Fruit fly (Drosophila melanogaster): ENCODE results near the gene Sox21b.
A peak's percentile ranks its signal among the peaks of the same experiment; 100 is the strongest.

Gene Sox21b

DNA sequence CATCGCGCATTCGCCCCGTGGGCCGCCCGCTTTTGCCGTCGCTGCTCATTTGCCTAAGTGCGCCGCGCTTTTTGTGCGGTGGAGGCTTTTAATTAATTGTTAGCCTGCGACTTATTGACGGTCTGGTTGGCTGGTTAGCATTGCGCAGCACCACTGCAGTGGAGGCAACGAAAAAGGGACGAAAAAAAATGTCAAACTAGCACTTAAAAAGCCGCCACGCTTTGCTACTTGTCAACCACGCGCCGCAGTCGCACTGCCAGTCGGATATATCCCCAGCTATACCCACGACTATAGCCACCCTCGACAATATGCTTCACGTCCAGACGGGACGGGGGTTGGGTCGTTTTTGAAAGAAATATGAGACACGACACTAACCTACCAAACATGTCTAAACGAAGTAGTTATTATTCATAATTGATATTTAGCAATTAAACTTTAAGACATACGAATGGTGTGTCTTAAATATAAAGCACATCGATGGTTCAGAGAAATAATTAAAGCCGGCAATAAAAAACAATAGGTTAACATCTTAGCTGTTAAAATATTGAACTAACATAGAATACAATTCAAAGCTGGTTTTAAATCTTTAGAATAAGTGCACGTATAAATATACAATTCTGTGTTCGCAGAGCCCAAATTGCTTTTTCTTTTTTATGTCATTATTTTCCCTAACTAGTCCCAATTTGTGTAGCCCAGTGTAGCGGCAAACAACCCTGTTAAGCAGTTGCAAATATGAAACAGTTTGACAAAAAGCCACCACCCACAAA lies 41.2 kb upstream of the Sox21b start (continued):
- TF ChIP-seq fd102C (GFP tag; optimal IDR thresholded peaks at IDR 0.05) (no peak), eyg (GFP tag; optimal IDR thresholded peaks at IDR 0.05) (no peak), Mad (GFP tag; optimal IDR thresholded peaks at IDR 0.05) (no peak), ATbp (GFP tag; optimal IDR thresholded peaks at IDR 0.05) (peak; percentile 9), Ssrp (tag; optimal IDR thresholded peaks at IDR 0.05) (peak; percentile 52), Max (GFP tag; optimal IDR thresholded peaks at IDR 0.05) (no peak), fu2 (GFP tag; optimal IDR thresholded peaks at IDR 0.05) (no peak), Eip74EF (GFP tag; optimal IDR thresholded peaks at IDR 0.05) (peak in 1 of 2 experiments; percentile 26), hkb (optimal IDR thresholded peaks at IDR 0.05) (no peak), hkb (GFP tag; IDR thresholded peaks at IDR 0.05) (no peak), CG10147 (GFP tag; optimal IDR thresholded peaks at IDR 0.05) (peak; percentile 44), oc (tag; optimal IDR thresholded peaks at IDR 0.05) (no peak), ase (GFP tag; IDR thresholded peaks at IDR 0.05) (no peak), Oli (tag; optimal IDR thresholded peaks at IDR 0.05) (peak; percentile 60), Med (GFP tag) (peak; percentile 30), sqz (GFP tag; optimal IDR thresholded peaks at IDR 0.05) (peak; percentile 23), tap (tag; optimal IDR thresholded peaks at IDR 0.05) (peak; percentile 3), CG31388 (GFP tag; optimal IDR thresholded peaks at IDR 0.05) (no peak), CG10321 (GFP tag; IDR thresholded peaks at IDR 0.05) (no peak), chif (GFP tag; optimal IDR thresholded peaks at IDR 0.05) (peak in 1 of 2 experiments; percentile 62), gsb (GFP tag; IDR thresholded peaks at IDR 0.05) (no peak), Deaf1 (tag; optimal IDR thresholded peaks at IDR 0.05) (peak; percentile 10), org-1 (GFP tag; optimal IDR thresholded peaks at IDR 0.05) (peak; percentile 45), inv (GFP tag; IDR thresholded peaks at IDR 0.05; ENCODE audit: partially characterized antibody) (no peak), tio (GFP tag; optimal IDR thresholded peaks at IDR 0.05) (no peak), da (GFP tag; optimal IDR thresholded peaks at IDR 0.05) (no peak), Ada2b (GFP tag; IDR thresholded peaks at IDR 0.05) (no peak), Mrtf (GFP tag; IDR thresholded peaks at IDR 0.05) (no peak), yki (optimal IDR thresholded peaks at IDR 0.05) (no peak), CG18599 (GFP tag; optimal IDR thresholded peaks at IDR 0.05) (peak; percentile 12), danr (GFP tag; IDR thresholded peaks at IDR 0.05) (no peak), gem (tag; optimal IDR thresholded peaks at IDR 0.05) (peak; percentile 70), kay (GFP tag; optimal IDR thresholded peaks at IDR 0.05) (no peak), nom (GFP tag; optimal IDR thresholded peaks at IDR 0.05) (no peak), CG17612 (GFP tag; IDR thresholded peaks at IDR 0.05) (no peak), CG11560 (tag; IDR thresholded peaks at IDR 0.05) (no peak), B-H1 (GFP tag; IDR thresholded peaks at IDR 0.05) (no peak), CG8359 (GFP tag; optimal IDR thresholded peaks at IDR 0.05; ENCODE audit: borderline replicate concordance) (no peak), CG31441 (GFP tag; IDR thresholded peaks at IDR 0.05) (peak; percentile 53; the same call in 1 of the 2 replicates), CG13424 (tag; optimal IDR thresholded peaks at IDR 0.05) (peak; percentile 83), CG1529 (GFP tag; optimal IDR thresholded peaks at IDR 0.05) (peak; percentile 77), zfh1 (GFP tag; IDR thresholded peaks at IDR 0.05) (no peak), CG6254 (GFP tag; optimal IDR thresholded peaks at IDR 0.05) (peak; percentile 6), CG17328 (GFP tag; IDR thresholded peaks at IDR 0.05) (no peak), CG9876 (GFP tag; optimal IDR thresholded peaks at IDR 0.05) (no peak), CG4360 (GFP tag; IDR thresholded peaks at IDR 0.05) (no peak), mam (GFP tag; optimal IDR thresholded peaks at IDR 0.05) (no peak), CG7372 (GFP tag; IDR thresholded peaks at IDR 0.05) (peak; percentile 69; the same call in 1 of the 2 replicates), scrt (GFP tag; optimal IDR thresholded peaks at IDR 0.05) (no peak), Mes4 (GFP tag; optimal IDR thresholded peaks at IDR 0.05) (peak; percentile 24)
